Worm (Caenorhabditis elegans): ENCODE results near the gene nhr-246.

DNA sequence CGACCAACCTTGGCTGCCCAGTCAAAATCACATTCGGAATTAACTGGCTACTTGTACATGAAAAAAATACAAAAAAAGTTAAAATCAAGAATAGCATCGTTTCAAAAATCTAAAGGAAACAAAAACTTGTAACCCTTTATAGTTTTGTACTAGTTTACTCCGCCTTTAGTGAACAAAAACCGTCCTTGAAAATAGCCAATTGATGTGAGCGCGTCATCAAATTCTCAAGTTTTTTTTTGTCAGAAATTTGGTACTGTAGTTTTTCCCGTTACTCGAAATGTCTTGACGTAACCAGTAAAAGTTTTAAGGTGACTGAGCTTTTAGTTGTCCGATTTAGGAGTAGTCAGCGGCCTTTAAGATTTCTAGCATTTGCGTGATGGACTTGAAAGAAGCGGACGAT, 31.0 kb downstream of the nhr-246 start, which contains the start of gene C29F3.3:
- TF ChIP-seq W03F9.2 (tag; optimal IDR thresholded peaks at IDR 0.05) (no peak), dao-5 (tag; optimal IDR thresholded peaks at IDR 0.05) (no peak)

Measured in whole organism, L4/young adult.